Worm (Caenorhabditis elegans): ENCODE results near the gene C07A12.2.
A peak's percentile ranks its signal among the peaks of the same experiment; 100 is the strongest.

Gene C07A12.2

DNA sequence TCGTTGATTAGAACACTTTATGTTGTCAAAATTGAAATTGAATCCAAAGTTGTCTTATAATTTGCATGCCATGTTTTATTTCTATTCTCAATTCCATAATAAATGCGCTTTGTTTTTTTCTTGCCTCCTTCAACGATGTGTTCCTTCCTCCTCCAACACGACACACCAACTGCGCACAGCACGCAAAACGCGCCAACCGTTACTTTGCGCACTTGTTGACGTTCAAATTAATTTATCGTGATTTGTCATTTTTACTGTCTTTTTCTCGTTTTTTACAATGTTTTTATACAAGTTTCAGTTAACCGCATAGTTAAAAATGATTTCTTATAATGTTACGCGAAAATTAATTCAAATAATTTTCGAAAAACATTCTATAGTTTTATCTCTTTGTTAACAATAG lies 43.3 kb downstream of the C07A12.2 start (continued):
- TF ChIP-seq ceh-82 (tag; optimal IDR thresholded peaks at IDR 0.05), result no peak
- TF ChIP-seq mes-2 (tag; optimal IDR thresholded peaks at IDR 0.05; ENCODE audit: poor library complexity, severe bottlenecking), result peak; percentile 62
- peak; percentile 4 for TF ChIP-seq lin-13 (GFP tag; optimal IDR thresholded peaks at IDR 0.05)
- peak; percentile 62; the same call in 1 of the 2 replicates for TF ChIP-seq hmg-1.1 (GFP tag; IDR thresholded peaks at IDR 0.05)

DNA sequence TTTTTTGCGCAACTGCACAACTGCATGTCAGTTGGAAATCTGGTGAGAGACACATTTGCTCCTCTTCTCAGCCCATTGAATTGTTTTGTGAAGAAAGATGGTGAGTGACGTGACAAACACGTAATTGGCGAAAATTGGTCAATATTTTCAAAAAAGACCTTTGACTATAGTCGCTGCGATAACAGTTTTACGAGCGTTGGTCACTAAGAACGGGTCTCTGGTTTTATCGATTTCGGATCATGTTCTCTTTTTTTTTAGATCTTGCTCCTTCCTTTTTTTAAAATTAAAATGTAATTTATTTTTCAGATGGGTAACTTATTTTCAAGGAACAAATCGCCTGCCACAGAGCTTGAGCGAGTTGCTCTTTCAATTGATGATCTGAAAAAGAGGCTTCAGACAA lies 43.8 kb downstream of the C07A12.2 start, which contains the start of gene lnp-1:
lnp-1 (plus strand) TSS at position 301 of the 400 bp plus-strand sequence.
- no peak for TF ChIP-seq daf-16 (GFP tag; optimal IDR thresholded peaks at IDR 0.05)
- peak; percentile 69 for TF ChIP-seq daf-16 (tag; optimal IDR thresholded peaks at IDR 0.05)
- no peak for TF ChIP-seq php-3 (GFP tag; IDR thresholded peaks at IDR 0.05)
- no peak for TF ChIP-seq ZK337.2 (GFP tag; IDR thresholded peaks at IDR 0.05)

DNA sequence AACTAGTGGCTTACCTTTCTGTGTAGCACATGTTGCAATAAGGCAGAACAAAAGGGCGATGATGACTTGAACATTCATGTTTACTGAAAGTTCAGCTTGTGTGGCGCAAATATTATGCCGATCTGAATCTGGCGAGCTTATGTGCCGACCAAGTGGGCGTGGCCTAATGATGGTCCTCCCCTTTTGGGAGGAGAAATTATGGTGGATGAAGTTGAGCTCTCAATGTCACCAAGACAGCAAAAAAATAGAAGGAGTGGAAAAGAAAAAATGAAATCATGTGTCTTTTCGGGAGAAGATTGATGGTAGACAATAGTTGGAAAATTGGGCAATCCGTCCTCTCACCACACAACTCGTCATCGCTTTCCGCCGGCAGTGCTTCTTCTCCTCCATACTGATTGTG lies 47.6 kb downstream of the C07A12.2 start, which contains the start of gene flp-12:
flp-12 (minus strand) TSS at position 101 of the 400 bp plus-strand sequence.
- TF ChIP-seq dmd-8 (GFP tag; IDR thresholded peaks at IDR 0.05) (no peak), Y75B8A.6 (GFP tag; IDR thresholded peaks at IDR 0.05) (no peak), madf-5 (GFP tag; IDR thresholded peaks at IDR 0.05) (no peak), vab-7 (GFP tag; IDR thresholded peaks at IDR 0.05) (no peak), zip-2 (tag; optimal IDR thresholded peaks at IDR 0.05) (no peak), saeg-2 (GFP tag; IDR thresholded peaks at IDR 0.05) (no peak), mxl-2 (GFP tag; conservative IDR thresholded peaks at IDR 0.05) (no peak), hmg-1.1 (GFP tag; IDR thresholded peaks at IDR 0.05) (no peak), sdz-12 (GFP tag; optimal IDR thresholded peaks at IDR 0.05) (no peak), zfp-3 (GFP tag; conservative IDR thresholded peaks at IDR 0.05) (no peak), T20F7.1 (GFP tag; optimal IDR thresholded peaks at IDR 0.05) (no peak), tra-1 (GFP tag; IDR thresholded peaks at IDR 0.05) (no peak)
